Worm (Caenorhabditis elegans) whole organism, mixed stage, embryonic: Measurements from ENCODE around the gene C18F10.2.

ENCODE experiments used
- blmp-1 ChIP-seq: fragments of 150-350 bp; optimal IDR thresholded peaks from 2 replicates; lab custom pipeline; 2014; ENCODE audit warnings: missing biosample characterization, missing genetic modification characterization
- lsy-2 ChIP-seq: fragments of 150-350 bp; optimal IDR thresholded peaks from 2 replicates; lab custom pipeline; 2014; ENCODE audit warnings: missing biosample characterization, missing genetic modification characterization
- nhr-12 ChIP-seq: fragments of 150-350 bp; optimal IDR thresholded peaks from 2 replicates; lab custom pipeline; 2014; ENCODE audit warnings: missing biosample characterization, missing genetic modification characterization
- nhr-237 ChIP-seq: fragments of 150-350 bp; optimal IDR thresholded peaks from 2 replicates; lab custom pipeline; 2014; ENCODE audit warnings: missing biosample characterization, missing genetic modification characterization
- pha-4 ChIP-seq: fragments of 150-350 bp; optimal IDR thresholded peaks from 2 replicates; lab custom pipeline; 2018; ENCODE audit warnings: missing biosample characterization, missing genetic modification reagents, missing genetic modification characterization
- snpc-4 ChIP-seq: fragments of 150-350 bp; optimal IDR thresholded peaks from 2 replicates; lab custom pipeline; 2014; ENCODE audit warnings: missing biosample characterization, missing genetic modification characterization
- sptf-1 ChIP-seq: sonication (generic microtip); optimal IDR thresholded peaks from 2 replicates; lab custom pipeline; 2017; ENCODE audit warnings: mild to moderate bottlenecking, missing genetic modification characterization, moderate library complexity, missing compliant biosample characterization
- unc-62 ChIP-seq: fragments of 150-350 bp; optimal IDR thresholded peaks from 2 replicates; lab custom pipeline; 2014; ENCODE audit warnings: missing biosample characterization, missing genetic modification reagents, missing genetic modification characterization
- zip-8 ChIP-seq: fragments of 150-350 bp; optimal IDR thresholded peaks from 2 replicates; lab custom pipeline; 2014; ENCODE audit warnings: missing biosample characterization, missing genetic modification characterization

- TF ChIP-seq lsy-2, result no peak
- no peak for TF ChIP-seq sptf-1 (tag; lab: Kevin White, UChicago)
- TF ChIP-seq snpc-4, result no peak
- no peak for TF ChIP-seq unc-62 (GFP tag; lab: Kevin White, UChicago)
- no peak for TF ChIP-seq nhr-12 (tag; lab: Kevin White, UChicago)
- TF ChIP-seq pha-4 (tag; lab: Kevin White, UChicago), result no peak
- TF ChIP-seq nhr-237 (tag; lab: Kevin White, UChicago), result no peak
- no peak for TF ChIP-seq blmp-1
- TF ChIP-seq zip-8 (tag; lab: Kevin White, UChicago), result no peak
These were observed 10.1 kb downstream of the C18F10.2 start for ce11 chrIII:6283024-6283423.
